Worm (Caenorhabditis elegans): Measurements from ENCODE around the gene spp-22.

spp-22 gene

ce11 chrX:7222383-7222782, 10.9 kb downstream of the spp-22 start:
- TF ChIP-seq ztf-3 (GFP tag; optimal IDR thresholded peaks at IDR 0.05) = no peak
- peak; percentile 63 for TF ChIP-seq zfh-2 (GFP tag; conservative IDR thresholded peaks at IDR 0.05)
- no peak for TF ChIP-seq T07F8.4 (tag; optimal IDR thresholded peaks at IDR 0.05)
- TF ChIP-seq K12H6.12 (tag; optimal IDR thresholded peaks at IDR 0.05) = peak; percentile 11
- TF ChIP-seq cebp-1 (GFP tag; IDR thresholded peaks at IDR 0.05) = no peak
- peak; percentile 14 for TF ChIP-seq cebp-1 (tag; optimal IDR thresholded peaks at IDR 0.05)
- TF ChIP-seq ceh-27 (GFP tag; optimal IDR thresholded peaks at IDR 0.05) = peak; percentile 6
- TF ChIP-seq B0035.1 (tag; optimal IDR thresholded peaks at IDR 0.05) = no peak

ce11 chrX:7224510-7224909, 13.0 kb downstream of the spp-22 start:
- TF ChIP-seq zfh-2 (GFP tag; conservative IDR thresholded peaks at IDR 0.05) (0 out of 2 replicates have a peak, but pooled peaks have one; percentile 33), attf-3 (GFP tag; conservative IDR thresholded peaks at IDR 0.05) (0 out of 2 replicates have a peak, but pooled peaks have one; percentile 11), zim-3 (tag; optimal IDR thresholded peaks at IDR 0.05) (no peak), F33H1.4 (GFP tag; IDR thresholded peaks at IDR 0.05) (0 out of 2 replicates have a peak, but pooled peaks have one; percentile 9), B0035.1 (tag; optimal IDR thresholded peaks at IDR 0.05) (no peak)

- TF ChIP-seq F37B4.10 (GFP tag; IDR thresholded peaks at IDR 0.05) (0 out of 2 replicates have a peak, but pooled peaks have one; percentile 22), ceh-27 (GFP tag; optimal IDR thresholded peaks at IDR 0.05) (no peak)
These were observed 13.5 kb downstream of the spp-22 start for ce11 chrX:7225028-7225427.

ce11 chrX:7229357-7229756, 17.9 kb downstream of the spp-22 start:
- no peak for TF ChIP-seq tbx-9 (tag; optimal IDR thresholded peaks at IDR 0.05; ENCODE audit: borderline replicate concordance)
- no peak for TF ChIP-seq ztf-28 (GFP tag; IDR thresholded peaks at IDR 0.05)
- TF ChIP-seq lin-35 (GFP tag; optimal IDR thresholded peaks at IDR 0.05) = no peak
- TF ChIP-seq efl-1 (GFP tag; optimal IDR thresholded peaks at IDR 0.05) = no peak
- TF ChIP-seq F57C9.4 (tag; optimal IDR thresholded peaks at IDR 0.05) = no peak
- TF ChIP-seq hlh-12 (tag; optimal IDR thresholded peaks at IDR 0.05) = no peak
- no peak for TF ChIP-seq F39B2.1 (GFP tag; IDR thresholded peaks at IDR 0.05)
- no peak for TF ChIP-seq hsf-1 (GFP tag; IDR thresholded peaks at IDR 0.05)
- TF ChIP-seq mel-28 (tag; optimal IDR thresholded peaks at IDR 0.05; ENCODE audit: borderline replicate concordance) = no peak
- TF ChIP-seq C06A6.2 (GFP tag; conservative IDR thresholded peaks at IDR 0.05) = no peak
- TF ChIP-seq C17E4.6 (GFP tag; IDR thresholded peaks at IDR 0.05) = no peak
- no peak for TF ChIP-seq egl-18 (GFP tag; IDR thresholded peaks at IDR 0.05)
- no peak for TF ChIP-seq dox-1 (GFP tag; IDR thresholded peaks at IDR 0.05)
- no peak for TF ChIP-seq chd-7 (tag; optimal IDR thresholded peaks at IDR 0.05)
- TF ChIP-seq lin-26 (GFP tag; IDR thresholded peaks at IDR 0.05) = no peak
- no peak for TF ChIP-seq ceh-27 (GFP tag; optimal IDR thresholded peaks at IDR 0.05)
- TF ChIP-seq xnd-1 (tag; optimal IDR thresholded peaks at IDR 0.05) = no peak
- TF ChIP-seq T26A5.8 (tag; optimal IDR thresholded peaks at IDR 0.05) = no peak
- TF ChIP-seq aptf-3 (GFP tag; IDR thresholded peaks at IDR 0.05) = no peak

- TF ChIP-seq madf-8 (GFP tag; conservative IDR thresholded peaks at IDR 0.05) (no peak), attf-6 (GFP tag; IDR thresholded peaks at IDR 0.05) (no peak), rcor-1 (GFP tag; IDR thresholded peaks at IDR 0.05) (no peak), Y67H2A.10 (GFP tag; conservative IDR thresholded peaks at IDR 0.05) (no peak), repo-1 (tag; optimal IDR thresholded peaks at IDR 0.05) (peak; percentile 22), nhr-80 (tag; optimal IDR thresholded peaks at IDR 0.05) (no peak), ceh-58 (GFP tag; IDR thresholded peaks at IDR 0.05) (no peak), snpc-3.4 (tag; optimal IDR thresholded peaks at IDR 0.05) (no peak), K11D2.4 (GFP tag; IDR thresholded peaks at IDR 0.05) (no peak), lsl-1 (GFP tag; optimal IDR thresholded peaks at IDR 0.05) (no peak), gei-17 (GFP tag; optimal IDR thresholded peaks at IDR 0.05) (no peak), let-526 (GFP tag; IDR thresholded peaks at IDR 0.05) (no peak), C17E4.6 (GFP tag; IDR thresholded peaks at IDR 0.05) (no peak), cebp-1 (GFP tag; IDR thresholded peaks at IDR 0.05) (no peak), cebp-1 (tag; optimal IDR thresholded peaks at IDR 0.05) (peak; percentile 69), hsf-1 (GFP tag; IDR thresholded peaks at IDR 0.05) (no peak), efl-1 (GFP tag; optimal IDR thresholded peaks at IDR 0.05) (no peak), F55B11.4 (tag; optimal IDR thresholded peaks at IDR 0.05; ENCODE audit: borderline replicate concordance, insufficient read depth) (no peak)
These were observed 18.8 kb downstream of the spp-22 start for ce11 chrX:7230321-7230720.

All from whole organism, young adult.